Fruit fly (Drosophila melanogaster) whole organism, prepupa: ENCODE data around the gene mTTF.

Source experiments
- CG11902 ChIP-seq: fragments of 200-800 bp; sonication (Bioruptor generic); optimal IDR thresholded peaks from 3 replicates; lab custom pipeline; 2016; ENCODE audit warnings: missing biosample characterization, missing genetic modification characterization
- CG1621 ChIP-seq: fragments of 200-800 bp; sonication (Bioruptor generic); optimal IDR thresholded peaks from 3 replicates; lab custom pipeline; 2018; ENCODE audit warnings: missing biosample characterization, mild to moderate bottlenecking, missing genetic modification characterization
- CG3032 ChIP-seq: fragments of 200-800 bp; optimal IDR thresholded peaks from 2 replicates; lab custom pipeline; 2019; ENCODE audit warnings: missing biosample characterization, mild to moderate bottlenecking, missing genetic modification characterization, moderate library complexity
- CG3919 ChIP-seq: fragments of 200-800 bp; sonication (Bioruptor generic); optimal IDR thresholded peaks from 3 replicates; lab custom pipeline; 2016; ENCODE audit warnings: missing biosample characterization, missing genetic modification characterization
- CG6163 ChIP-seq: fragments of 200-800 bp; sonication (Bioruptor generic); IDR thresholded peaks from 3 replicates; pipeline ENCODE4 v1.3.6; 2022; ENCODE audit warnings: missing biosample characterization, missing genetic modification characterization
- CG6808 ChIP-seq: fragments of 200-800 bp; sonication (Bioruptor generic); optimal IDR thresholded peaks from 3 replicates; lab custom pipeline; 2017; ENCODE audit warnings: missing biosample characterization, missing genetic modification characterization, mild to moderate bottlenecking, moderate library complexity, missing genetic modification reagents
- CG8632 ChIP-seq: fragments of 200-800 bp; sonication (Bioruptor generic); optimal IDR thresholded peaks from 3 replicates; lab custom pipeline; 2016; ENCODE audit warnings: missing biosample characterization, missing genetic modification characterization
- Ets21C ChIP-seq: fragments of 200-800 bp; sonication (Bioruptor generic); optimal IDR thresholded peaks from 3 replicates; lab custom pipeline; 2016; ENCODE audit warnings: missing biosample characterization, missing genetic modification characterization
- OdsH ChIP-seq: fragments of 200-800 bp; sonication (Bioruptor generic); optimal IDR thresholded peaks from 3 replicates; lab custom pipeline; 2016; ENCODE audit warnings: missing biosample characterization, missing genetic modification characterization
- esn ChIP-seq: fragments of 200-800 bp; sonication (Bioruptor generic); optimal IDR thresholded peaks from 2 replicates; lab custom pipeline; 2016; ENCODE audit warnings: missing biosample characterization, mild to moderate bottlenecking, missing genetic modification characterization, moderate library complexity
- lz ChIP-seq: fragments of 200-800 bp; sonication (Bioruptor generic); optimal IDR thresholded peaks from 3 replicates; lab custom pipeline; 2016; ENCODE audit warnings: missing biosample characterization, missing genetic modification characterization
- salr ChIP-seq, 2 experiments: fragments of 200-800 bp; sonication (Bioruptor generic); optimal IDR thresholded peaks; 3 replicates each; lab custom pipeline; 2016 to 2018; ENCODE audit warnings: missing biosample characterization in 2 of 2, missing genetic modification characterization in 2 of 2, mild to moderate bottlenecking in 1 of 2
- vri ChIP-seq: fragments of 200-800 bp; sonication (Bioruptor generic); optimal IDR thresholded peaks from 3 replicates; lab custom pipeline; 2016; ENCODE audit warnings: missing biosample characterization, mild to moderate bottlenecking, missing genetic modification characterization

DNA sequence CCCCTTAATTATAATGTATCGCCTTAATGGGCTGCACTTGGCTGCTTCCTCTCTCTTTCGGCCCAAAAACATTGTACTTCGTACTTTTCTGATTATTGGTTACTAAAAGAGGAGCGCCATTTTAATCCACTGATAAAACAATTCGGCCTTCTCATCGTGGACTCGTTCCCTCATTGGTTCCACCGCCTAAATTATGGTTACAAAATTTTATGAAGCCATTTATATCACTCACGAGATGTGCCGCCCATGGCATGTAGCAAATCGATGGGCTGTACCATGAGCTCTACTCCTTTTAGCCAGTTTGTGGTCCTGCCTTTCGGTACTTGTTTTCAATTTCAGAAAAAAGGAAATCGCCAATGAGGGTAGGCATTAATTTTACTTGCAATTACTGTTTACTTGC lies 20.2 kb upstream of the mTTF start:
- TF ChIP-seq CG6163 (GFP tag; lab: Robert Waterston, UW) = no peak
- no peak for TF ChIP-seq vri (GFP tag; lab: Kevin White, UChicago)
- TF ChIP-seq salr (GFP tag; optimal IDR thresholded peaks at IDR 0.05; lab: Kevin White, UChicago) = no peak
- no peak for TF ChIP-seq Ets21C (GFP tag; lab: Kevin White, UChicago)
- no peak for TF ChIP-seq OdsH (GFP tag; lab: Kevin White, UChicago)
- TF ChIP-seq CG8632 (GFP tag; lab: Kevin White, UChicago) = no peak
- no peak for TF ChIP-seq CG1621 (tag; lab: Kevin White, UChicago)
- no peak for TF ChIP-seq lz (GFP tag; lab: Kevin White, UChicago)
- TF ChIP-seq CG3919 (GFP tag; lab: Kevin White, UChicago) = no peak
- TF ChIP-seq CG3032 (tag; lab: Kevin White, UChicago) = no peak
- no peak for TF ChIP-seq CG11902 (GFP tag; lab: Kevin White, UChicago)
- no peak for TF ChIP-seq CG6808 (GFP tag; lab: Kevin White, UChicago)
- TF ChIP-seq esn (GFP tag; lab: Kevin White, UChicago) = no peak
